Fruit fly (Drosophila melanogaster) whole organism, pupa: ENCODE measurements around the gene laf.

Experiments used
- CG10348 ChIP-seq: fragments of 200-800 bp; sonication (Bioruptor generic); IDR thresholded peaks from 2 replicates; pipeline ENCODE4 v1.3.6; 2022; ENCODE audit warnings: missing biosample characterization, missing genetic modification characterization
- CG12605 ChIP-seq: fragments of 200-800 bp; sonication (Bioruptor generic); IDR thresholded peaks from 2 replicates; pipeline ENCODE4 v1.3.6; 2022; ENCODE audit warnings: missing biosample characterization, missing genetic modification characterization
- CG13204 ChIP-seq: fragments of 200-800 bp; sonication (Bioruptor generic); optimal IDR thresholded peaks from 2 replicates; lab custom pipeline; 2018; ENCODE audit warnings: missing biosample characterization, mild to moderate bottlenecking, missing genetic modification characterization, moderate library complexity
- CG14655 ChIP-seq: fragments of 200-800 bp; sonication (Bioruptor generic); optimal IDR thresholded peaks from 3 replicates; lab custom pipeline; 2017; ENCODE audit warnings: mild to moderate bottlenecking, missing biosample characterization, missing genetic modification reagents, missing genetic modification characterization
- CG15710 ChIP-seq: fragments of 200-800 bp; sonication (Bioruptor generic); optimal IDR thresholded peaks from 2 replicates; lab custom pipeline; 2018; ENCODE audit warnings: missing biosample characterization, mild to moderate bottlenecking, missing genetic modification characterization, moderate library complexity
- CG17806 ChIP-seq: fragments of 200-800 bp; sonication (Bioruptor generic); optimal IDR thresholded peaks from 2 replicates; lab custom pipeline; 2018; ENCODE audit warnings: missing biosample characterization, mild to moderate bottlenecking, missing genetic modification characterization, moderate library complexity
- CG32121 ChIP-seq: fragments of 200-800 bp; sonication (Bioruptor generic); IDR thresholded peaks from 2 replicates; pipeline ENCODE4 v1.3.6; 2022; ENCODE audit warnings: missing biosample characterization, missing genetic modification characterization
- CG34367 ChIP-seq: fragments of 200-800 bp; sonication (Bioruptor generic); optimal IDR thresholded peaks from 2 replicates; lab custom pipeline; 2018; ENCODE audit warnings: missing biosample characterization, mild to moderate bottlenecking, missing genetic modification characterization
- CG4496 ChIP-seq: fragments of 200-800 bp; sonication (Bioruptor generic); IDR thresholded peaks from 3 replicates; pipeline ENCODE4 v1.3.6; 2022; ENCODE audit warnings: missing biosample characterization, missing genetic modification characterization
- CG8159 ChIP-seq: fragments of 200-800 bp; sonication (Bioruptor generic); optimal IDR thresholded peaks from 3 replicates; lab custom pipeline; 2018; ENCODE audit warnings: missing biosample characterization, mild to moderate bottlenecking, missing genetic modification characterization, moderate library complexity
- CG8301 ChIP-seq: fragments of 200-800 bp; sonication (Bioruptor generic); optimal IDR thresholded peaks from 2 replicates; lab custom pipeline; 2018; ENCODE audit warnings: missing biosample characterization, mild to moderate bottlenecking, missing genetic modification characterization
- CG9948 ChIP-seq: fragments of 200-800 bp; sonication (Bioruptor generic); optimal IDR thresholded peaks from 2 replicates; lab custom pipeline; 2018; ENCODE audit warnings: missing biosample characterization, mild to moderate bottlenecking, missing genetic modification characterization, moderate library complexity
- D1 ChIP-seq: fragments of 200-800 bp; sonication (Bioruptor generic); optimal IDR thresholded peaks from 2 replicates; lab custom pipeline; 2018; ENCODE audit warnings: missing biosample characterization, mild to moderate bottlenecking, missing genetic modification characterization, moderate library complexity
- EcR ChIP-seq: fragments of 200-800 bp; sonication (Bioruptor generic); optimal IDR thresholded peaks from 3 replicates; lab custom pipeline; 2019; ENCODE audit warnings: missing biosample characterization, missing genetic modification characterization, mild to moderate bottlenecking, moderate library complexity, missing genetic modification reagents
- Ets98B ChIP-seq: fragments of 200-800 bp; sonication (Bioruptor generic); IDR thresholded peaks from 2 replicates; pipeline ENCODE4 v1.3.6; 2022; ENCODE audit warnings: missing biosample characterization, missing genetic modification characterization
- Pif1A ChIP-seq: fragments of 200-800 bp; sonication (Bioruptor generic); optimal IDR thresholded peaks from 3 replicates; lab custom pipeline; 2016; ENCODE audit warnings: missing biosample characterization, missing genetic modification characterization
- Pif1B ChIP-seq: fragments of 200-800 bp; sonication (Bioruptor generic); optimal IDR thresholded peaks from 3 replicates; lab custom pipeline; 2016; ENCODE audit warnings: missing biosample characterization, missing genetic modification characterization
- Snoo ChIP-seq: fragments of 200-800 bp; sonication (Bioruptor generic); optimal IDR thresholded peaks from 3 replicates; lab custom pipeline; 2017; ENCODE audit warnings: missing biosample characterization, mild to moderate bottlenecking, missing genetic modification characterization, inconsistent platforms
- fd96Ca ChIP-seq: fragments of 200-800 bp; sonication (Bioruptor generic); IDR thresholded peaks from 3 replicates; pipeline ENCODE4 v1.3.6; 2022; ENCODE audit warnings: missing biosample characterization, missing genetic modification characterization
- gl ChIP-seq: fragments of 200-800 bp; sonication (Bioruptor generic); optimal IDR thresholded peaks from 2 replicates; lab custom pipeline; 2018; ENCODE audit warnings: missing biosample characterization, mild to moderate bottlenecking, missing genetic modification characterization
- rn ChIP-seq: fragments of 200-800 bp; sonication (Bioruptor generic); IDR thresholded peaks from 2 replicates; pipeline ENCODE4 v1.3.6; 2022; ENCODE audit warnings: missing biosample characterization, missing genetic modification characterization

laf gene

DNA sequence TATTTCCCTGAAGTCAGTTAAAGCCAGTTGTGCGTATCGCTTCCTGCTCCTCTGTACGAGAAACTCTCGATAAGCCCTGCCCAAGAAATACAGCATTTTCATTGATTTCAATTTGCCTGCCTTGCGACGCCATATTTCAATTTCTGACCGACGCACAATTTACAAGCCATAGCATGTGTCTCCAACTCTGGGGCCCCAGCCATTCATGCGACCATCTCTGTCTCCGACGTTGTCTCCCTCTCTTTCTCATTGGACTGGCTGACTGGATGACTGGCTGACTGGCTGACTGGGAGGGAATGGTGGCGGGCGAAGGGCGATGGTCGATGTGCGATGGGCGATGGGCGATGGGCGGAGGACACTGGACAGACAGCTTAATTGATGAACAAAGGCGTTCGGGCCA is 22.9 kb upstream of the laf start:
- TF ChIP-seq CG10348 (no peak), CG9948 (tag; lab: Kevin White, UChicago) (no peak), Pif1B (GFP tag; lab: Kevin White, UChicago) (no peak), fd96Ca (GFP tag; lab: Robert Waterston, UW) (no peak)

DNA sequence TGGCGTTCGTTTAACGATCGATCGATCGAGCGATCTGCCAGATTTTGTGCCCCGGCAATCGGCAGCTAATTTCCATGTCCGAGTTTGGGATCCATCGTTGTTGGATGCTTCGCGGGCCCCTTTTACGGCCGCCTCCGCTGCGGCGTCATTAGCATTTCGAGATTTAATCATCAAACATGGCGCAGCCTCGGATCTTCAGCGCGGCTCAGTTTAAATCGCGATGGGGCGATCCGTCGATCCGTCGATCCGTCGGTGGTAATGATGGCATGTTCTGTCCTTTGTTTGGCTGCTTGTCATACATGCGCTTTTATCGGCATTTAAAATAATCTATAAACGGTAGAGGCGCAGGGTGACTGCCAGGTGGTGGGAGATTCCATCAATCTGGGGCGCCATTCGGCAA is 22.1 kb upstream of the laf start:
- TF ChIP-seq rn (GFP tag; lab: Robert Waterston, UW) (no peak), Snoo (tag; lab: Kevin White, UChicago) (no peak), D1 (no peak), CG13204 (GFP tag; lab: Kevin White, UChicago) (no peak)
- TF ChIP-seq, all 21 proteins: peak for 0

DNA sequence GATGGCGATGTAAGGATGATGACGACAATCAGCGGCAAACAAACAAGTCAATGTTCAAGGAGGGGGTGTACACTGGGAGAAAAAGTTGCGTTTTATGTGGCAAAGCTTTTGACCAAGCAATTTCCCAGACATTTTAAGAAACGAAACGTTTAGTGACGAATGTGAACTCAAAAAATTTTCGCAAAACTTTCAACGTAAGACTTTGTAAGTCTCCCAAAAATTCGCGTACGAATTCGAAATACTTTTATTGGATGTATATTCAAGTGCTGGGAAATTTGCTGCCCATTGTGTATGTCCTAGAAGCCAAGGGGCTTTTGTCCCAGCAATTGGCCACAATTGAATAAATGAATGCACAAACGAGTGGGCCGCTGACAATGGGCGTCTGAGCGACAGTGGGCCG is 18.6 kb upstream of the laf start:
- TF ChIP-seq CG10348 = no peak
- no peak for TF ChIP-seq D1
- peak; percentile 3 for TF ChIP-seq CG9948 (tag; lab: Kevin White, UChicago)
- peak; percentile 4 for TF ChIP-seq CG15710 (tag; lab: Kevin White, UChicago)
- peak; percentile 16 for TF ChIP-seq CG17806 (tag; lab: Kevin White, UChicago)
- TF ChIP-seq EcR (GFP tag; lab: Kevin White, UChicago) = no peak
- no peak for TF ChIP-seq gl (tag; lab: Kevin White, UChicago)
- no peak for TF ChIP-seq CG13204 (GFP tag; lab: Kevin White, UChicago)
- peak; percentile 35 for TF ChIP-seq CG8159 (tag; lab: Kevin White, UChicago)
- TF ChIP-seq fd96Ca (GFP tag; lab: Robert Waterston, UW) = no peak

DNA sequence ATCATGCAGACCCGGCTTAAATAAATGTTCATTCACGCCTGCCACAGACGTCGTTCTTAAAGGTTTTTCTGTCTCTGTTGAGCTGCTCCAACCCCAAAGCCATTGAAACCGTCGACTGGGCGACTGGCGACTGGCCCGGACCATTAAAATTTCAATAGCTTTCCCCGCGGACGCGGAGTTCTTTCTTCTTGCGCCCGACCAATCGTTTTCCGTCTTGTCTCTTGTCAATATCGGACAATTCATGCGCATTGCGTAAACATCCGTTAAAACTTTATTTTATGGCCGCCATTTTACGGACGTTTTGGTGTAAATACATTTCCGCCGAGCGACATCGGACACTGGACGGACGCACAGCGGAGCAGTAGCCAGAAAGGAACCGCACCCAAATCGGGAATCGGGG is 17.2 kb upstream of the laf start:
- TF ChIP-seq CG9948 (tag; lab: Kevin White, UChicago) = no peak

DNA sequence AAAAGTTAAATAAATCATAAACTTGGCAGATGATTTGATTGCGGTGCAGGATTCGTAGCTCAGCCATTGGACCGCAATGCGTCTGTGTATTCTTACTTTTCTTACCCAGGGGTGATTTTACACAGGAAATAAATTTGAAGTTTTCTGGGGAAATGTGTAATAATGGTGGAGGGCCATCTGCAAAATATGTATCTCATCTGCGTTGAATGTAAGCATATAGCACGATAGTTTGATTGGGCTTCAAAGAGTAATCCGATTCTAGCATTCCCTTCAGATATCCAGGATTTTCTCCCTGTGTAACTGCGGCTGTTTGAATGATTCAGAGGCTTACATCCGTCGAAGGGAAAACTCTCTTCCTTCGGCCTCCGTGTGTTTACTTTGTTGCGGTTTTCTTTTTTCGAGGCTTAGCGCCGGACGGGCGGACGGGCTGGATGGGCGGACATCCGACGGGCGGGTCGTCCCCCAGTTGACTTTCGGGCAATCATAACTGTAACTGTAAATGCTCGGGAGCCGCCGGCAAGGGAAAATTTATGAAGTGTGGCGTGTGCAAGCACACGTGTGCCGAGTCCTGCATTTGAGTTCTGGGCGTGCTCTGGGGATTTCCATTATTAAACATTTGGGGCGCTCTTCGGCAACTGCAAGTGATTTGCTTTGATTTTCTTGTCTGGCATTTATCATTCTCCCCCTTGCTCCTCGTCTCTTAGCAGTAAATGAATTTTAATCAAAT is 7.9 kb upstream of the laf start:
- no peak for TF ChIP-seq fd96Ca (GFP tag; lab: Robert Waterston, UW)
- no peak for TF ChIP-seq Pif1B (GFP tag; lab: Kevin White, UChicago)
- no peak for TF ChIP-seq Ets98B (GFP tag; lab: Robert Waterston, UW)
- TF ChIP-seq Pif1A (GFP tag; lab: Kevin White, UChicago) = peak; percentile 23
- TF ChIP-seq CG34367 = no peak
- TF ChIP-seq Snoo (tag; lab: Kevin White, UChicago) = peak; percentile 11
- no peak for TF ChIP-seq CG32121
- TF ChIP-seq CG4496 (GFP tag; lab: Robert Waterston, UW) = no peak
- TF ChIP-seq EcR (GFP tag; lab: Kevin White, UChicago) = no peak
- TF ChIP-seq rn (GFP tag; lab: Robert Waterston, UW) = no peak
- no peak for TF ChIP-seq CG14655 (GFP tag; lab: Kevin White, UChicago)
- peak; percentile 60 for TF ChIP-seq CG8159 (tag; lab: Kevin White, UChicago)
- no peak for TF ChIP-seq D1
- TF ChIP-seq CG10348 = no peak
- TF ChIP-seq CG15710 (tag; lab: Kevin White, UChicago) = peak; percentile 34
- no peak for TF ChIP-seq CG13204 (GFP tag; lab: Kevin White, UChicago)
- peak; percentile 43 for TF ChIP-seq CG9948 (tag; lab: Kevin White, UChicago)
- TF ChIP-seq gl (tag; lab: Kevin White, UChicago) = no peak
- no peak for TF ChIP-seq CG12605 (GFP tag; lab: Robert Waterston, UW)
- peak; percentile 41 for TF ChIP-seq CG17806 (tag; lab: Kevin White, UChicago)
- no peak for TF ChIP-seq CG8301 (tag; lab: Kevin White, UChicago)

DNA sequence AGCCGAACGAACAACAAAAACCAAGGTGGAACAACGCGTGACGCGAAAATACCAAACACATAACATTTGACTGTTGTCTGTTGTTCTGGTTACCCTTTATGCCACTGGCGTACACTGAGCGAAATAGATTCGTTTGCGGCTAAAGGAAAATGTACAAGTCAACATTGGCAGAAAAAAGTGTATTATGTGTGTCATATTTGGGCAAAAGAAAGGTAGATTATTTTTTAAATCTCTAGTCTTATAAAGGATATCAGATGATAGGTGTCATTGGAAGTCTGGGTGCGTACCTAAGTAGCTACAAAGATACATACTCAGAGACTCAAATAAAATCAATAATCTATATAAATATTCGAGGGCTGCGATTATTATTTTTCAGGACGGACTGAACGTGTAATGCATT is 5.5 kb upstream of the laf start:
- peak; percentile 49 for TF ChIP-seq CG9948 (tag; lab: Kevin White, UChicago)
- peak; percentile 28 for TF ChIP-seq Pif1A (GFP tag; lab: Kevin White, UChicago)
- no peak for TF ChIP-seq Ets98B (GFP tag; lab: Robert Waterston, UW)
- peak; percentile 11 for TF ChIP-seq CG14655 (GFP tag; lab: Kevin White, UChicago)
- TF ChIP-seq CG17806 (tag; lab: Kevin White, UChicago) = peak; percentile 55
- TF ChIP-seq Snoo (tag; lab: Kevin White, UChicago) = peak; percentile 6
- peak; percentile 51 for TF ChIP-seq CG15710 (tag; lab: Kevin White, UChicago)
- TF ChIP-seq CG4496 (GFP tag; lab: Robert Waterston, UW) = no peak
- peak; percentile 58 for TF ChIP-seq CG8159 (tag; lab: Kevin White, UChicago)
- no peak for TF ChIP-seq EcR (GFP tag; lab: Kevin White, UChicago)
- TF ChIP-seq gl (tag; lab: Kevin White, UChicago) = no peak
- no peak for TF ChIP-seq rn (GFP tag; lab: Robert Waterston, UW)
- TF ChIP-seq CG10348 = no peak
- no peak for TF ChIP-seq CG32121
- TF ChIP-seq CG13204 (GFP tag; lab: Kevin White, UChicago) = no peak
- TF ChIP-seq fd96Ca (GFP tag; lab: Robert Waterston, UW) = no peak
- TF ChIP-seq D1 = no peak
- no peak for TF ChIP-seq CG12605 (GFP tag; lab: Robert Waterston, UW)
- no peak for TF ChIP-seq CG8301 (tag; lab: Kevin White, UChicago)
- peak; percentile 6 for TF ChIP-seq CG34367
- peak; percentile 35 for TF ChIP-seq Pif1B (GFP tag; lab: Kevin White, UChicago)
